Fruit fly (Drosophila melanogaster) whole organism, embryonic: ENCODE data around the gene CG9132.

Experiments
- ATbp ChIP-seq: fragments of 200-800 bp; sonication (Bioruptor generic); optimal IDR thresholded peaks from 2 replicates; lab custom pipeline; 2017; ENCODE audit warnings: missing biosample characterization, mild to moderate bottlenecking, missing genetic modification characterization, missing genetic modification reagents
- BEAF-32 ChIP-seq: fragments of 200-800 bp; sonication (Bioruptor generic); optimal IDR thresholded peaks from 3 replicates; lab custom pipeline; 2017; ENCODE audit warnings: missing biosample characterization, missing genetic modification characterization, mild to moderate bottlenecking, moderate library complexity, missing genetic modification reagents
- CG10366 ChIP-seq: fragments of 200-800 bp; sonication (Bioruptor generic); IDR thresholded peaks from 2 replicates; pipeline ENCODE4 v1.3.6; 2022; ENCODE audit warnings: missing biosample characterization, missing genetic modification characterization
- CG10979 ChIP-seq: fragments of 200-800 bp; sonication (Bioruptor generic); optimal IDR thresholded peaks from 2 replicates; lab custom pipeline; 2018; ENCODE audit warnings: missing biosample characterization, mild to moderate bottlenecking, missing genetic modification characterization, moderate library complexity
- CG11085 ChIP-seq: fragments of 200-800 bp; sonication (Bioruptor generic); IDR thresholded peaks from 2 replicates; pipeline ENCODE4 v1.3.6; 2022; ENCODE audit warnings: missing biosample characterization, missing genetic modification characterization
- CG11247 ChIP-seq: fragments of 200-800 bp; sonication (Bioruptor generic); IDR thresholded peaks from 2 replicates; pipeline ENCODE4 v1.3.6; 2022; ENCODE audit warnings: missing biosample characterization, missing genetic modification characterization
- CG12659 ChIP-seq: fragments of 200-800 bp; sonication (Bioruptor generic); optimal IDR thresholded peaks from 3 replicates; lab custom pipeline; 2017; ENCODE audit warnings: mild to moderate bottlenecking, missing biosample characterization, missing genetic modification reagents, missing genetic modification characterization
- CG12744 ChIP-seq: fragments of 200-800 bp; sonication (Bioruptor generic); optimal IDR thresholded peaks from 2 replicates; lab custom pipeline; 2016; ENCODE audit warnings: missing biosample characterization, missing genetic modification characterization
- CG13287 ChIP-seq: fragments of 200-800 bp; sonication (Bioruptor generic); IDR thresholded peaks from 2 replicates; pipeline ENCODE4 v1.3.6; 2022; ENCODE audit warnings: missing biosample characterization, missing genetic modification characterization; ENCODE audit not compliant: partially characterized antibody
- CG16813 ChIP-seq: fragments of 200-800 bp; sonication (Bioruptor generic); IDR thresholded peaks from 3 replicates; pipeline ENCODE4 v1.3.6; 2022; ENCODE audit warnings: missing biosample characterization, missing genetic modification characterization; ENCODE audit not compliant: partially characterized antibody
- CG17328 ChIP-seq: fragments of 200-800 bp; sonication (Bioruptor generic); IDR thresholded peaks from 2 replicates; pipeline ENCODE4 v1.3.6; 2022; ENCODE audit warnings: missing biosample characterization, missing genetic modification characterization
- CG17802 ChIP-seq: fragments of 200-800 bp; sonication (Bioruptor generic); optimal IDR thresholded peaks from 2 replicates; lab custom pipeline; 2018; ENCODE audit warnings: missing biosample characterization, mild to moderate bottlenecking, missing genetic modification characterization, moderate library complexity
- CG18262 ChIP-seq: fragments of 200-800 bp; optimal IDR thresholded peaks from 3 replicates; lab custom pipeline; 2019; ENCODE audit warnings: missing biosample characterization, mild to moderate bottlenecking, missing genetic modification characterization, moderate library complexity
- CG1832 ChIP-seq: fragments of 200-800 bp; sonication (Bioruptor generic); optimal IDR thresholded peaks from 2 replicates; lab custom pipeline; 2017; ENCODE audit warnings: missing biosample characterization, mild to moderate bottlenecking, missing genetic modification characterization, inconsistent platforms
- CG2120 ChIP-seq: fragments of 200-800 bp; sonication (Bioruptor generic); optimal IDR thresholded peaks from 3 replicates; lab custom pipeline; 2016; ENCODE audit warnings: missing biosample characterization, missing genetic modification characterization
- CG3163 ChIP-seq: fragments of 200-800 bp; sonication (Bioruptor generic); optimal IDR thresholded peaks from 3 replicates; lab custom pipeline; 2016; ENCODE audit warnings: missing biosample characterization, missing genetic modification characterization
- CG32532 ChIP-seq: fragments of 200-800 bp; sonication (Bioruptor generic); IDR thresholded peaks from 2 replicates; pipeline ENCODE4 v1.3.6; 2022; ENCODE audit warnings: missing biosample characterization, missing genetic modification characterization
- CG42726 ChIP-seq: fragments of 200-800 bp; sonication (Bioruptor generic); IDR thresholded peaks from 2 replicates; pipeline ENCODE4 v1.3.6; 2022; ENCODE audit warnings: missing biosample characterization, missing genetic modification characterization; ENCODE audit not compliant: partially characterized antibody
- CG5180 ChIP-seq: fragments of 200-800 bp; sonication (Bioruptor generic); optimal IDR thresholded peaks from 3 replicates; lab custom pipeline; 2017; ENCODE audit warnings: missing biosample characterization, missing genetic modification characterization, mild to moderate bottlenecking, moderate library complexity, missing genetic modification reagents
- CG6689 ChIP-seq: fragments of 200-800 bp; sonication (Bioruptor generic); IDR thresholded peaks from 2 replicates; pipeline ENCODE4 v1.3.6; 2022; ENCODE audit warnings: missing biosample characterization, missing genetic modification characterization
- CG9876 ChIP-seq: fragments of 200-800 bp; sonication (Bioruptor generic); optimal IDR thresholded peaks from 2 replicates; lab custom pipeline; 2016; ENCODE audit warnings: missing biosample characterization, missing genetic modification characterization
- CHES-1-like ChIP-seq: fragments of 200-800 bp; sonication (Bioruptor generic); optimal IDR thresholded peaks from 2 replicates; lab custom pipeline; 2016; ENCODE audit warnings: missing biosample characterization, missing genetic modification characterization
- CTCF ChIP-seq: fragments of 200-800 bp; sonication (Bioruptor generic); optimal IDR thresholded peaks from 2 replicates; lab custom pipeline; 2017; ENCODE audit warnings: missing biosample characterization, mild to moderate bottlenecking, missing genetic modification characterization, moderate library complexity
- Deaf1 ChIP-seq: fragments of 200-800 bp; optimal IDR thresholded peaks from 3 replicates; lab custom pipeline; 2019; ENCODE audit warnings: missing biosample characterization, mild to moderate bottlenecking, missing genetic modification characterization, moderate library complexity
- Dp ChIP-seq: fragments of 200-800 bp; sonication (Bioruptor generic); optimal IDR thresholded peaks from 2 replicates; lab custom pipeline; 2018; ENCODE audit warnings: missing biosample characterization, mild to moderate bottlenecking, missing genetic modification characterization, moderate library complexity
- Dref ChIP-seq: fragments of 200-800 bp; sonication (Bioruptor generic); IDR thresholded peaks from 2 replicates; pipeline ENCODE4 v1.3.6; 2022; ENCODE audit warnings: missing biosample characterization, missing genetic modification characterization
- Fer1 ChIP-seq: fragments of 200-800 bp; sonication (Bioruptor generic); optimal IDR thresholded peaks from 2 replicates; lab custom pipeline; 2017; ENCODE audit warnings: missing biosample characterization, mild to moderate bottlenecking, missing genetic modification characterization
- Fer3 ChIP-seq: fragments of 200-800 bp; sonication (Bioruptor generic); optimal IDR thresholded peaks from 2 replicates; lab custom pipeline; 2018; ENCODE audit warnings: missing biosample characterization, mild to moderate bottlenecking, missing genetic modification characterization, moderate library complexity
- MBD-R2 ChIP-seq: fragments of 200-800 bp; sonication (Bioruptor generic); IDR thresholded peaks from 2 replicates; pipeline ENCODE4 v1.3.6; 2022; ENCODE audit warnings: missing biosample characterization, missing genetic modification characterization
- Med ChIP-seq: fragments of 200-800 bp; sonication (Bioruptor generic); peaks from one replicate; lab custom pipeline; 2016; ENCODE audit warnings: missing biosample characterization, missing genetic modification characterization, mild to moderate bottlenecking, inconsistent platforms, moderate library complexity
- Pdp1 ChIP-seq, 2 experiments: fragments of 200-800 bp; sonication (Bioruptor generic); optimal IDR thresholded peaks; 3 replicates each; lab custom pipeline; 2016; ENCODE audit warnings: missing biosample characterization in 2 of 2, missing genetic modification characterization in 2 of 2, mild to moderate bottlenecking in 1 of 2, moderate library complexity in 1 of 2
- Trl ChIP-seq, 3 experiments: fragments of >200 bp in 2 of 3; fragments of 200-800 bp in 1 of 3; sonication (Bioruptor generic) in 1 of 3; optimal IDR thresholded peaks; 2 replicates in 1 of 3; 3 replicates in 2 of 3; lab custom pipeline; 2016 to 2017; ENCODE audit warnings: missing biosample characterization in 1 of 3, missing genetic modification characterization in 1 of 3
- Xbp1 ChIP-seq: fragments of 200-800 bp; sonication (Bioruptor generic); optimal IDR thresholded peaks from 3 replicates; lab custom pipeline; 2016; ENCODE audit warnings: missing biosample characterization, mild to moderate bottlenecking, missing genetic modification characterization
- chif ChIP-seq, 2 experiments: fragments of 200-800 bp; sonication (Bioruptor generic); optimal IDR thresholded peaks; 3 replicates each; lab custom pipeline; 2016; ENCODE audit warnings: missing biosample characterization in 2 of 2, missing genetic modification characterization in 2 of 2
- corto ChIP-seq: fragments of 200-800 bp; sonication (Bioruptor generic); optimal IDR thresholded peaks from 2 replicates; lab custom pipeline; 2016; ENCODE audit warnings: missing biosample characterization, mild to moderate bottlenecking, missing genetic modification characterization, moderate library complexity
- crp ChIP-seq, 2 experiments: fragments of 200-800 bp; sonication (Bioruptor generic); optimal IDR thresholded peaks; 2 replicates in 1 of 2; 3 replicates in 1 of 2; lab custom pipeline; 2017; ENCODE audit warnings: missing biosample characterization in 2 of 2, missing genetic modification characterization in 2 of 2, mild to moderate bottlenecking in 1 of 2, moderate library complexity in 1 of 2
- ewg ChIP-seq: fragments of 200-800 bp; sonication (Bioruptor generic); optimal IDR thresholded peaks from 3 replicates; lab custom pipeline; 2017; ENCODE audit warnings: mild to moderate bottlenecking, missing biosample characterization, missing genetic modification reagents, missing genetic modification characterization
- ind ChIP-seq: fragments of 200-800 bp; sonication (Bioruptor generic); optimal IDR thresholded peaks from 3 replicates; lab custom pipeline; 2016; ENCODE audit warnings: missing biosample characterization, missing genetic modification characterization
- ken ChIP-seq: fragments of 200-800 bp; sonication (Bioruptor generic); IDR thresholded peaks from 3 replicates; pipeline ENCODE4 v1.3.6; 2022; ENCODE audit warnings: missing biosample characterization, missing genetic modification characterization
- mam ChIP-seq: fragments of 200-800 bp; sonication (Bioruptor generic); optimal IDR thresholded peaks from 3 replicates; lab custom pipeline; 2016; ENCODE audit warnings: missing biosample characterization, missing genetic modification characterization
- onecut ChIP-seq: fragments of 200-800 bp; sonication (Bioruptor generic); IDR thresholded peaks from 2 replicates; pipeline ENCODE4 v1.3.6; 2022; ENCODE audit warnings: missing biosample characterization, missing genetic modification characterization
- pum ChIP-seq: fragments of 200-800 bp; sonication (Bioruptor generic); optimal IDR thresholded peaks from 2 replicates; lab custom pipeline; 2016; ENCODE audit warnings: missing biosample characterization, missing genetic modification characterization
- pzg ChIP-seq: fragments of 200-800 bp; sonication (Bioruptor generic); optimal IDR thresholded peaks from 3 replicates; lab custom pipeline; 2018; ENCODE audit warnings: missing biosample characterization, mild to moderate bottlenecking, missing genetic modification characterization, moderate library complexity
- rib ChIP-seq: fragments of 200-800 bp; sonication (Bioruptor generic); IDR thresholded peaks from 2 replicates; pipeline ENCODE4 v1.3.6; 2022; ENCODE audit warnings: missing biosample characterization, missing genetic modification characterization
- sens ChIP-seq: fragments of 200-800 bp; sonication (Bioruptor generic); peaks from one replicate; lab custom pipeline; 2016; ENCODE audit warnings: missing biosample characterization, missing genetic modification characterization
- ttk ChIP-seq: fragments of 200-800 bp; sonication (Bioruptor generic); IDR thresholded peaks from 2 replicates; pipeline ENCODE4 v2.1.2; 2022; ENCODE audit warnings: missing biosample characterization, missing genetic modification characterization
- zen2 ChIP-seq: fragments of 200-800 bp; sonication (Bioruptor generic); IDR thresholded peaks from 3 replicates; pipeline ENCODE4 v1.3.6; 2022; ENCODE audit warnings: missing biosample characterization, missing genetic modification characterization; ENCODE audit not compliant: partially characterized antibody
- zf30C ChIP-seq: fragments of 200-800 bp; sonication (Bioruptor generic); optimal IDR thresholded peaks from 3 replicates; lab custom pipeline; 2018; ENCODE audit warnings: missing biosample characterization, mild to moderate bottlenecking, missing genetic modification characterization

The CG9132 gene

dm6 chrX:16846575-16846974, 46.1 kb upstream of the CG9132 start:
- TF ChIP-seq Med (GFP tag; lab: Kevin White, UChicago) (peak; percentile 59), sens (GFP tag; lab: Kevin White, UChicago) (peak; percentile 21), CG18262 (tag; lab: Kevin White, UChicago) (no peak), CG10979 (peak; percentile 99), CTCF (peak; percentile 91), Pdp1 (GFP tag; optimal IDR thresholded peaks at IDR 0.05; lab: Kevin White, UChicago) (peak in 1 of 2 experiments; percentile 68), chif (GFP tag; optimal IDR thresholded peaks at IDR 0.05; lab: Kevin White, UChicago) (no peak)

- TF ChIP-seq MBD-R2 (peak; percentile 27; the same call in 1 of the 2 replicates), ATbp (no peak), Dref (peak; percentile 42), CG12744 (GFP tag; lab: Kevin White, UChicago) (no peak), Fer1 (GFP tag; lab: Kevin White, UChicago) (no peak), Fer3 (tag; lab: Kevin White, UChicago) (no peak), CG16813 (no peak), Deaf1 (tag; lab: Kevin White, UChicago) (peak; percentile 5), CG13287 (GFP tag; lab: Robert Waterston, UW) (peak; percentile 9; the same call in 1 of the 2 replicates), CG5180 (no peak), CG17802 (tag; lab: Kevin White, UChicago) (no peak), CG11085 (no peak), crp (GFP tag; optimal IDR thresholded peaks at IDR 0.05; lab: Kevin White, UChicago) (peak in 1 of 2 experiments; percentile 35), CG6689 (GFP tag; lab: Robert Waterston, UW) (no peak), Xbp1 (GFP tag; lab: Kevin White, UChicago) (no peak), rib (GFP tag; lab: Robert Waterston, UW) (no peak), CG1832 (GFP tag; lab: Kevin White, UChicago) (peak; percentile 34), ewg (GFP tag; lab: Kevin White, UChicago) (peak; percentile 89), pzg (GFP tag; lab: Kevin White, UChicago) (peak; percentile 3), BEAF-32 (GFP tag; lab: Kevin White, UChicago) (peak; percentile 1), zen2 (GFP tag; lab: Robert Waterston, UW) (no peak), onecut (GFP tag; lab: Robert Waterston, UW) (peak; percentile 98), CG11247 (GFP tag; lab: Robert Waterston, UW) (no peak), ken (GFP tag; lab: Robert Waterston, UW) (no peak), Trl (optimal IDR thresholded peaks at IDR 0.05; lab: Kevin White, UChicago) (peak; percentile 32 to 57), Trl (GFP tag; optimal IDR thresholded peaks at IDR 0.05; lab: Kevin White, UChicago) (no peak)
- TF ChIP-seq, all 482 proteins: peak for 11
Observed at dm6 chrX:16844295-16844694, 43.8 kb upstream of the CG9132 start, which contains the start of gene RSG7. RSG7 (minus strand) TSS chrX:16844433.

- TF ChIP-seq CHES-1-like (GFP tag; lab: Kevin White, UChicago) (peak; percentile 0), sens (GFP tag; lab: Kevin White, UChicago) (peak; percentile 52), corto (no peak), CG32532 (GFP tag; lab: Robert Waterston, UW) (0 out of 2 replicates have a peak, but pooled peaks have one; percentile 20), CG42726 (GFP tag; lab: Robert Waterston, UW) (peak; percentile 64; the same call in 1 of the 2 replicates), CG3163 (GFP tag; lab: Kevin White, UChicago) (peak; percentile 14), Dp (GFP tag; lab: Kevin White, UChicago) (peak; percentile 69), CG12659 (GFP tag; lab: Kevin White, UChicago) (peak; percentile 11), CG9876 (GFP tag; lab: Kevin White, UChicago) (peak; percentile 14), pum (GFP tag; lab: Kevin White, UChicago) (peak; percentile 3), mam (peak; percentile 29), CG10366 (GFP tag; lab: Robert Waterston, UW) (peak; percentile 12; the same call in 1 of the 2 replicates), ind (GFP tag; lab: Kevin White, UChicago) (peak; percentile 20), CG17328 (0 out of 2 replicates have a peak, but pooled peaks have one; percentile 16), CG2120 (GFP tag; lab: Kevin White, UChicago) (peak; percentile 7), ttk (GFP tag; lab: Robert Waterston, UW) (peak; percentile 14; the same call in 1 of the 2 replicates), zf30C (GFP tag; lab: Kevin White, UChicago) (no peak), Pdp1 (GFP tag; optimal IDR thresholded peaks at IDR 0.05; lab: Kevin White, UChicago) (peak in 1 of 2 experiments; percentile 90), MBD-R2 (peak; percentile 43)
Observed at dm6 chrX:16839905-16840304, 39.4 kb upstream of the CG9132 start.
